Worm (Caenorhabditis elegans) whole organism, L4/young adult: ENCODE measurements around the gene R13H4.6.

ENCODE experiments used
- W03F9.2 ChIP-seq: fragments of 150-350 bp; optimal IDR thresholded peaks from 2 replicates; lab custom pipeline; 2014; ENCODE audit warnings: missing biosample characterization, missing genetic modification characterization
- dao-5 ChIP-seq: sonication (generic microtip); optimal IDR thresholded peaks from 2 replicates; lab custom pipeline; 2016; ENCODE audit warnings: missing genotype, missing genetic modification characterization, moderate library complexity, missing compliant biosample characterization
- him-1 ChIP-seq: sonication (generic microtip); optimal IDR thresholded peaks from 2 replicates; lab custom pipeline; 2016; ENCODE audit warnings: missing genotype, missing genetic modification reagents, missing genetic modification characterization, missing compliant biosample characterization

- TF ChIP-seq dao-5 (tag; lab: Kevin White, UChicago): no peak
- TF ChIP-seq him-1 (tag; lab: Kevin White, UChicago): no peak
- TF ChIP-seq W03F9.2 (tag; lab: Kevin White, UChicago): no peak
These were observed 31.1 kb downstream of the R13H4.6 start, which contains the start of gene K12G11.6 for ce11 chrV:11893975-11894374.
